Worm (Caenorhabditis elegans) whole organism, mixed stage, embryonic: Measurements from ENCODE around the gene tbg-1.

ENCODE experiments used
- bed-3 ChIP-seq: fragments of 200-800 bp; sonication (Bioruptor generic); optimal IDR thresholded peaks from 3 replicates; lab custom pipeline; 2018; ENCODE audit warnings: mild to moderate bottlenecking, missing genetic modification characterization, moderate library complexity, missing compliant biosample characterization
- blmp-1 ChIP-seq: fragments of 150-350 bp; optimal IDR thresholded peaks from 2 replicates; lab custom pipeline; 2014; ENCODE audit warnings: missing biosample characterization, missing genetic modification characterization
- ceh-39 ChIP-seq: fragments of 150-350 bp; optimal IDR thresholded peaks from 2 replicates; lab custom pipeline; 2014; ENCODE audit warnings: missing biosample characterization, missing genetic modification characterization
- ceh-43 ChIP-seq: fragments of 200-800 bp; sonication (Bioruptor generic); optimal IDR thresholded peaks from 2 replicates; lab custom pipeline; 2018; ENCODE audit warnings: mild to moderate bottlenecking, missing genetic modification characterization, moderate library complexity, missing compliant biosample characterization
- ceh-83 ChIP-seq: fragments of 200-800 bp; sonication (Bioruptor generic); optimal IDR thresholded peaks from 2 replicates; lab custom pipeline; 2018; ENCODE audit warnings: mild to moderate bottlenecking, missing genetic modification characterization, missing compliant biosample characterization
- ces-1 ChIP-seq: fragments of 150-350 bp; optimal IDR thresholded peaks from 2 replicates; lab custom pipeline; 2014; ENCODE audit warnings: missing biosample characterization, missing genetic modification reagents, missing genetic modification characterization
- cnd-1 ChIP-seq: fragments of 200-800 bp; sonication (Bioruptor generic); optimal IDR thresholded peaks from 2 replicates; lab custom pipeline; 2018; ENCODE audit warnings: mild to moderate bottlenecking, missing genetic modification characterization, missing compliant biosample characterization
- drap-1 ChIP-seq: fragments of 200-800 bp; sonication (Bioruptor generic); optimal IDR thresholded peaks from 3 replicates; lab custom pipeline; 2018; ENCODE audit warnings: mild to moderate bottlenecking, missing genetic modification characterization, missing compliant biosample characterization
- elt-1 ChIP-seq: sonication (generic microtip); optimal IDR thresholded peaks from 2 replicates; lab custom pipeline; 2017; ENCODE audit warnings: missing genetic modification characterization, mild to moderate bottlenecking, missing compliant biosample characterization, antibody characterized with exemption, moderate library complexity, borderline replicate concordance; ENCODE audit not compliant: insufficient read depth
- elt-3 ChIP-seq: fragments of 150-350 bp; optimal IDR thresholded peaks from 2 replicates; lab custom pipeline; 2014; ENCODE audit warnings: missing biosample characterization, missing genetic modification characterization
- flh-1 ChIP-seq: fragments of 200-800 bp; sonication (Bioruptor generic); optimal IDR thresholded peaks from 2 replicates; lab custom pipeline; 2018; ENCODE audit warnings: mild to moderate bottlenecking, missing genetic modification characterization, moderate library complexity, missing compliant biosample characterization
- ham-2 ChIP-seq: fragments of 200-800 bp; sonication (Bioruptor generic); optimal IDR thresholded peaks from 2 replicates; lab custom pipeline; 2018; ENCODE audit warnings: mild to moderate bottlenecking, missing genetic modification characterization, missing compliant biosample characterization
- hlh-1 ChIP-seq: fragments of 150-350 bp; optimal IDR thresholded peaks from 2 replicates; lab custom pipeline; 2014; ENCODE audit warnings: missing biosample characterization, missing genetic modification reagents, missing genetic modification characterization
- lin-13 ChIP-seq: fragments of 150-350 bp; optimal IDR thresholded peaks from 2 replicates; lab custom pipeline; 2014; ENCODE audit warnings: missing biosample characterization, missing genetic modification characterization
- lin-32 ChIP-seq: fragments of 200-800 bp; sonication (Bioruptor generic); optimal IDR thresholded peaks from 2 replicates; lab custom pipeline; 2018; ENCODE audit warnings: mild to moderate bottlenecking, missing genetic modification characterization, missing compliant biosample characterization
- lsy-2 ChIP-seq: fragments of 150-350 bp; optimal IDR thresholded peaks from 2 replicates; lab custom pipeline; 2014; ENCODE audit warnings: missing biosample characterization, missing genetic modification characterization
- mab-5 ChIP-seq: fragments of 150-350 bp; optimal IDR thresholded peaks from 2 replicates; lab custom pipeline; 2014; ENCODE audit warnings: missing biosample characterization, missing genetic modification characterization
- mep-1 ChIP-seq: fragments of 150-350 bp; optimal IDR thresholded peaks from 2 replicates; lab custom pipeline; 2017; ENCODE audit warnings: missing biosample characterization, missing genetic modification reagents, missing genetic modification characterization, inconsistent platforms
- nhr-12 ChIP-seq: fragments of 150-350 bp; optimal IDR thresholded peaks from 2 replicates; lab custom pipeline; 2014; ENCODE audit warnings: missing biosample characterization, missing genetic modification characterization
- nhr-2 ChIP-seq: fragments of 150-350 bp; optimal IDR thresholded peaks from 2 replicates; lab custom pipeline; 2014; ENCODE audit warnings: missing biosample characterization, missing genetic modification characterization
- nhr-237 ChIP-seq: fragments of 150-350 bp; optimal IDR thresholded peaks from 2 replicates; lab custom pipeline; 2014; ENCODE audit warnings: missing biosample characterization, missing genetic modification characterization
- nhr-28 ChIP-seq: fragments of 150-350 bp; optimal IDR thresholded peaks from 2 replicates; lab custom pipeline; 2014; ENCODE audit warnings: missing biosample characterization, missing genetic modification characterization
- nhr-76 ChIP-seq: sonication (generic microtip); optimal IDR thresholded peaks from 2 replicates; lab custom pipeline; 2017; ENCODE audit warnings: missing biosample characterization, missing genetic modification characterization
- pha-4 ChIP-seq: fragments of 150-350 bp; optimal IDR thresholded peaks from 2 replicates; lab custom pipeline; 2018; ENCODE audit warnings: missing biosample characterization, missing genetic modification reagents, missing genetic modification characterization
- sem-2 ChIP-seq: fragments of 200-800 bp; sonication (Bioruptor generic); optimal IDR thresholded peaks from 2 replicates; lab custom pipeline; 2018; ENCODE audit warnings: mild to moderate bottlenecking, missing genetic modification characterization, missing compliant biosample characterization
- snpc-4 ChIP-seq: fragments of 150-350 bp; optimal IDR thresholded peaks from 2 replicates; lab custom pipeline; 2014; ENCODE audit warnings: missing biosample characterization, missing genetic modification characterization
- unc-39 ChIP-seq: fragments of 150-350 bp; optimal IDR thresholded peaks from 2 replicates; lab custom pipeline; 2014; ENCODE audit warnings: missing biosample characterization, missing genetic modification characterization
- unc-62 ChIP-seq: fragments of 150-350 bp; optimal IDR thresholded peaks from 2 replicates; lab custom pipeline; 2014; ENCODE audit warnings: missing biosample characterization, missing genetic modification reagents, missing genetic modification characterization
- zip-8 ChIP-seq: fragments of 150-350 bp; optimal IDR thresholded peaks from 2 replicates; lab custom pipeline; 2014; ENCODE audit warnings: missing biosample characterization, missing genetic modification characterization
- ztf-11 ChIP-seq: fragments of 150-350 bp; optimal IDR thresholded peaks from 2 replicates; lab custom pipeline; 2014; ENCODE audit warnings: missing biosample characterization, missing genetic modification characterization

tbg-1 gene

ce11 chrIII:9590212-9590611, 38.7 kb downstream of the tbg-1 start:
- TF ChIP-seq blmp-1 (tag; lab: Kevin White, UChicago) (no peak), sem-2 (GFP tag; lab: Kevin White, UChicago) (no peak), nhr-12 (tag; lab: Kevin White, UChicago) (no peak), unc-39 (tag; lab: Kevin White, UChicago) (no peak), nhr-237 (tag; lab: Kevin White, UChicago) (no peak), pha-4 (tag; lab: Kevin White, UChicago) (no peak), cnd-1 (no peak), mab-5 (tag; lab: Kevin White, UChicago) (no peak), lsy-2 (tag; lab: Kevin White, UChicago) (no peak)
- TF ChIP-seq, all 35 proteins: peak for 0

- no peak for TF ChIP-seq lin-13 (tag; lab: Kevin White, UChicago)
- TF ChIP-seq ceh-43 (GFP tag; lab: Kevin White, UChicago) = no peak
- no peak for TF ChIP-seq nhr-237 (tag; lab: Kevin White, UChicago)
- TF ChIP-seq nhr-28 (tag; lab: Kevin White, UChicago) = no peak
- peak; percentile 98 for TF ChIP-seq ces-1
- TF ChIP-seq cnd-1 = no peak
- TF ChIP-seq unc-62 = no peak
- no peak for TF ChIP-seq ceh-39
- TF ChIP-seq lin-32 = no peak
These were observed 43.6 kb downstream of the tbg-1 start for ce11 chrIII:9585314-9585713.

- TF ChIP-seq ces-1 (peak; percentile 89), ham-2 (GFP tag; lab: Kevin White, UChicago) (no peak)
These were observed 45.7 kb downstream of the tbg-1 start for ce11 chrIII:9583224-9583623.

- no peak for TF ChIP-seq pha-4 (tag; lab: Kevin White, UChicago)
- no peak for TF ChIP-seq mep-1 (tag; lab: Kevin White, UChicago)
- no peak for TF ChIP-seq nhr-12 (tag; lab: Kevin White, UChicago)
- no peak for TF ChIP-seq ztf-11 (tag; lab: Kevin White, UChicago)
- TF ChIP-seq nhr-2 (tag; lab: Kevin White, UChicago) = no peak
- no peak for TF ChIP-seq bed-3
- TF ChIP-seq unc-62 = no peak
- no peak for TF ChIP-seq cnd-1
- no peak for TF ChIP-seq elt-1
- TF ChIP-seq blmp-1 (tag; lab: Kevin White, UChicago) = no peak
- no peak for TF ChIP-seq elt-3
- TF ChIP-seq hlh-1 (tag; lab: Kevin White, UChicago) = no peak
- TF ChIP-seq ceh-43 (GFP tag; lab: Kevin White, UChicago) = no peak
- no peak for TF ChIP-seq snpc-4
- TF ChIP-seq drap-1 = no peak
- no peak for TF ChIP-seq nhr-76 (tag; lab: Kevin White, UChicago)
- TF ChIP-seq ceh-83 = no peak
- no peak for TF ChIP-seq ham-2 (GFP tag; lab: Kevin White, UChicago)
- TF ChIP-seq flh-1 (GFP tag; lab: Kevin White, UChicago) = no peak
These were observed 46.7 kb downstream of the tbg-1 start, which contains the start of gene C48B4.3 for ce11 chrIII:9582240-9582639. Gene C48B4.3 (minus strand): TSS chrIII:9582388.

ce11 chrIII:9580039-9580891, 48.7 kb downstream of the tbg-1 start, which contains the start of gene ced-7:
Gene ced-7 (minus strand): TSS chrIII:9580089.
- TF ChIP-seq zip-8 (tag; lab: Kevin White, UChicago) (no peak), mep-1 (tag; lab: Kevin White, UChicago) (peak; percentile 35), ces-1 (peak; percentile 11)
